Worm (Caenorhabditis elegans) whole organism, late embryonic: Measurements from ENCODE around the gene oat-1.

ENCODE experiments used
- K02D7.2 ChIP-seq: sonication (generic microtip); optimal IDR thresholded peaks from 2 replicates; lab custom pipeline; 2017; ENCODE audit warnings: mild to moderate bottlenecking, missing genetic modification characterization, missing compliant biosample characterization
- K09A11.1 ChIP-seq: sonication (generic microtip); optimal IDR thresholded peaks from 2 replicates; lab custom pipeline; 2017; ENCODE audit warnings: antibody characterized with exemption, mild to moderate bottlenecking, missing genetic modification characterization, missing compliant biosample characterization; ENCODE audit not compliant: insufficient read depth
- ama-1 ChIP-seq: fragments of 150-350 bp; optimal IDR thresholded peaks from 2 replicates; lab custom pipeline; 2014
- ceh-30 ChIP-seq: fragments of 150-350 bp; optimal IDR thresholded peaks from 2 replicates; lab custom pipeline; 2014; ENCODE audit warnings: missing biosample characterization, missing genetic modification characterization
- dve-1 ChIP-seq: sonication (generic microtip); optimal IDR thresholded peaks from 2 replicates; lab custom pipeline; 2017; ENCODE audit warnings: antibody characterized with exemption, mild to moderate bottlenecking, missing genetic modification characterization, missing compliant biosample characterization
- ets-4 ChIP-seq: sonication (generic microtip); optimal IDR thresholded peaks from 2 replicates; lab custom pipeline; 2016; ENCODE audit warnings: missing genetic modification characterization, missing compliant biosample characterization
- fkh-10 ChIP-seq: fragments of 150-350 bp; optimal IDR thresholded peaks from 2 replicates; lab custom pipeline; 2014; ENCODE audit warnings: missing biosample characterization, missing genetic modification reagents, missing genetic modification characterization
- madf-2 ChIP-seq: sonication (generic microtip); optimal IDR thresholded peaks from 2 replicates; lab custom pipeline; 2017; ENCODE audit warnings: missing genetic modification characterization, missing compliant biosample characterization
- odd-2 ChIP-seq: sonication (generic microtip); optimal IDR thresholded peaks from 2 replicates; lab custom pipeline; 2017; ENCODE audit warnings: antibody characterized with exemption, mild to moderate bottlenecking, missing genetic modification characterization, missing compliant biosample characterization
- pha-4 ChIP-seq: fragments of 150-350 bp; optimal IDR thresholded peaks from 2 replicates; lab custom pipeline; 2018; ENCODE audit warnings: missing biosample characterization, missing genetic modification reagents, missing genetic modification characterization
- syd-9 ChIP-seq: sonication (generic microtip); optimal IDR thresholded peaks from 2 replicates; lab custom pipeline; 2016; ENCODE audit warnings: mild to moderate bottlenecking, missing genetic modification characterization, moderate library complexity, missing compliant biosample characterization

DNA sequence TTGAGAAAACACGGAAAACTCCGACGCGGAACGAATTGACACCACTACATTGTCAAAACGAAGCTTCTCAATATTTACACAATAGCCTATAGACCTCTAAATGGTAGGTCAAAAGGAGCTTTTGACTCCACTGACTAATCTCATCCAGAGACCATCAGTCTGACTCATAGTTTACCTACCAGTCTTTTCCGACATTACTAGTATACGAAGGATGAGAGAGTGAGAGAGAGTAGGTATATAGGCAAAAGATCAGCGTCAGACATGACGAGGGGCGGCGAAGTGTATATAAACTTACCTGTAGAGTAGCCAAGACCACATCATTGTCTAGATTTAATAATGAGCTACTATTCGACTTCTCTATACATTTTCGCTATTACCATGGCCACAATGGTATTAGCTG lies 14.8 kb upstream of the oat-1 start, which contains the start of gene srlf-3:
- TF ChIP-seq odd-2 (no peak), ets-4 (tag; lab: Kevin White, UChicago) (no peak), madf-2 (tag; lab: Kevin White, UChicago) (no peak), K02D7.2 (tag; lab: Kevin White, UChicago) (no peak), syd-9 (no peak), ceh-30 (tag; lab: Kevin White, UChicago) (no peak), dve-1 (tag; lab: Kevin White, UChicago) (no peak), fkh-10 (GFP tag; lab: Kevin White, UChicago) (no peak), ama-1 (lab: Kevin White, UChicago) (no peak), pha-4 (tag; lab: Kevin White, UChicago) (no peak), K09A11.1 (no peak)
